Worm (Caenorhabditis elegans) whole organism, L4/young adult: ENCODE results near the gene nfya-1.

Experiments
- W03F9.2 ChIP-seq: fragments of 150-350 bp; optimal IDR thresholded peaks from 2 replicates; lab custom pipeline; 2014; ENCODE audit warnings: missing biosample characterization, missing genetic modification characterization
- dao-5 ChIP-seq: sonication (generic microtip); optimal IDR thresholded peaks from 2 replicates; lab custom pipeline; 2016; ENCODE audit warnings: missing genotype, missing genetic modification characterization, moderate library complexity, missing compliant biosample characterization

DNA sequence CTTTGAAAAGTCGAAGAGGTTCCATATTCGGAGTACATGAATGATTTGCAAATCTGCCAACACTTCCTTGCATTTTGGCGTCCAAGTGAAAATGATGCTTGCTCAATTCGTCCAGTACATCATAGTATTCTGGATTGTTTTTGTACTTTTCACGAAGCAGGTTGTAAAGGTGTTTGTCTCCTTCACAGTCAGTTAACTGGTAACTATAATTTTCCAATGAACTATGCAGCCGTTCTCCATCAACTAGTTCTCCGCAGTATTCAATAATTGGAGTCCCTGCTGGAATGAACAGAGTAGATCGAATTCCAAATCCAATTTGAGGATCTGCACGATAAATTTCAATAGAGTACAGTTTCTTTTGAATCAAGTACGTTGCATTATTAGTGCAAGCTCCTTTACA lies 24.7 kb upstream of the nfya-1 start:
- no peak for TF ChIP-seq dao-5 (tag; lab: Kevin White, UChicago)
- no peak for TF ChIP-seq W03F9.2 (tag; lab: Kevin White, UChicago)
